Worm (Caenorhabditis elegans): ENCODE data around the gene T14B4.3.

- TF ChIP-seq ztf-22 (GFP tag; optimal IDR thresholded peaks at IDR 0.05) (no peak), pha-4 (tag; optimal IDR thresholded peaks at IDR 0.05) (no peak), sea-2 (GFP tag; IDR thresholded peaks at IDR 0.05) (no peak), gei-17 (GFP tag; optimal IDR thresholded peaks at IDR 0.05) (no peak), ceh-100 (GFP tag; IDR thresholded peaks at IDR 0.05) (no peak)
Observed at ce11 chrII:6781983-6782382, 47.2 kb downstream of the T14B4.3 start.

Measured in whole organism, young adult.